Worm (Caenorhabditis elegans) whole organism, midembryonic: ENCODE results near the gene bus-4.

Experiments
- T22C8.4 ChIP-seq: fragments of 200-800 bp; sonication (Bioruptor generic); IDR thresholded peaks from 2 replicates; pipeline ENCODE4 v1.3.6; 2022; ENCODE audit warnings: missing genetic modification characterization, missing compliant biosample characterization
- cog-1 ChIP-seq: sonication (generic microtip); optimal IDR thresholded peaks from 2 replicates; lab custom pipeline; 2016; ENCODE audit warnings: missing genetic modification characterization, missing compliant biosample characterization
- flt-1 ChIP-seq: fragments of 200-800 bp; sonication (Bioruptor generic); IDR thresholded peaks from 2 replicates; pipeline ENCODE4 v1.3.6; 2022; ENCODE audit warnings: missing genetic modification characterization, missing compliant biosample characterization
- klf-2 ChIP-seq: fragments of 200-800 bp; sonication (Bioruptor generic); conservative IDR thresholded peaks from 2 replicates; pipeline ENCODE4 v1.3.6; 2022; ENCODE audit warnings: missing genetic modification reagents, missing genetic modification characterization, missing compliant biosample characterization
- med-1 ChIP-seq: sonication (generic microtip); optimal IDR thresholded peaks from 2 replicates; lab custom pipeline; 2017; ENCODE audit warnings: missing genetic modification characterization, mild to moderate bottlenecking, missing compliant biosample characterization, antibody characterized with exemption, missing genetic modification reagents; ENCODE audit not compliant: insufficient read depth
- ref-1 ChIP-seq: fragments of 200-800 bp; sonication (Bioruptor generic); conservative IDR thresholded peaks from 2 replicates; pipeline ENCODE4 v1.3.6; 2022; ENCODE audit warnings: missing genetic modification reagents, missing genetic modification characterization, missing compliant biosample characterization
- tab-1 ChIP-seq: fragments of 200-800 bp; sonication (Bioruptor generic); IDR thresholded peaks from 2 replicates; pipeline ENCODE4 v1.3.6; 2022; ENCODE audit warnings: missing genetic modification characterization, missing compliant biosample characterization
- ztf-23 ChIP-seq: fragments of 200-800 bp; sonication (Bioruptor generic); IDR thresholded peaks from 2 replicates; pipeline ENCODE4 v1.3.6; 2022; ENCODE audit warnings: missing genetic modification reagents, missing genetic modification characterization, missing compliant biosample characterization
- ztf-29 ChIP-seq: fragments of 200-800 bp; sonication (Bioruptor generic); IDR thresholded peaks from 2 replicates; pipeline ENCODE4 v1.3.6; 2022; ENCODE audit warnings: missing genetic modification reagents, missing genetic modification characterization, missing compliant biosample characterization

Gene bus-4

DNA sequence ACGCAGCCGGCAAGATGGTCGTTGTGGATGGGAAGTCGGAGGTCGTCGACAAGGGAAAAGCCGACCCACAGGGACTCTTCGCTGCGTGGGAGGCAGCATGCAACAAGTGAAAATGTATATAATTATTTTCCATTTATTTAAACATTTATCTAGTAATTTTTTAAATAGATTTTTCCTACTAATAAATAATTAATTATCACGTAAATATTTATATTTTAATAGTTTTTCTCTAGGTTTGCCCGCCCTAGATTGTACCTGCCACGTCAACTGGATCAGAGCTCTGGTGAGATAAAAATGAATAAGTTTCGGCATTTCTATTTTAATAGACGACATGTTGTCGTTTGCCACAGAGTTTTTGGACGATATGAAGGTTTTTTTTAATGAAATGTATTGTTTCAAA lies 35.1 kb upstream of the bus-4 start, which contains the start of gene psr-1:
Gene psr-1 (plus strand): TSS at position 301 of the 400 bp plus-strand sequence.
- TF ChIP-seq cog-1 (tag; lab: Kevin White, UChicago) (no peak), ref-1 (GFP tag; lab: Robert Waterston, UW) (no peak), flt-1 (GFP tag; lab: Robert Waterston, UW) (no peak), klf-2 (GFP tag; lab: Robert Waterston, UW) (no peak), med-1 (GFP tag; lab: Kevin White, UChicago) (no peak), tab-1 (GFP tag; lab: Robert Waterston, UW) (no peak), ztf-29 (GFP tag; lab: Robert Waterston, UW) (no peak), T22C8.4 (no peak)

DNA sequence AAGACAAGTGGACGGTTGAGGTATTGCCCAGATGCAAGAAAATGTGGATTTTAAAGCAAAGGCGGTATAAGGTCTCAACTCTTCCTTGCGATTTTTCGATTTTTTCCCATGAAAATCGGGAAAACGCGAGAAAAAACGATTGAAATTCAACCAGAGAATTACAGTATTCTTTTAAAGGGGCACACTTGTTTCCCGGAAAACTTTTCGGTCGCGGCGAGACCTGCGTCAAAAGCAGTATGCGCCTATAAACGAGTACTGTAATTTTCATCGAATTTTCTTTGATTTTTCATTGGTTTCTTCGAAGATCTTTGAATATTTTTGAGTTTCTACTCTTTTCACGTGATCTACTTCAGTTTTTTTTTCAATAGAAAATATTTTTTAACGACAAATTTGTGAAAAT lies 34.4 kb upstream of the bus-4 start:
- no peak for TF ChIP-seq T22C8.4
- no peak for TF ChIP-seq ref-1 (GFP tag; lab: Robert Waterston, UW)
- TF ChIP-seq ztf-29 (GFP tag; lab: Robert Waterston, UW): no peak
- TF ChIP-seq med-1 (GFP tag; lab: Kevin White, UChicago): no peak
- TF ChIP-seq klf-2 (GFP tag; lab: Robert Waterston, UW): no peak
- no peak for TF ChIP-seq ztf-23 (GFP tag; lab: Robert Waterston, UW)
- TF ChIP-seq flt-1 (GFP tag; lab: Robert Waterston, UW): no peak
- TF ChIP-seq tab-1 (GFP tag; lab: Robert Waterston, UW): no peak
- TF ChIP-seq cog-1 (tag; lab: Kevin White, UChicago): no peak

DNA sequence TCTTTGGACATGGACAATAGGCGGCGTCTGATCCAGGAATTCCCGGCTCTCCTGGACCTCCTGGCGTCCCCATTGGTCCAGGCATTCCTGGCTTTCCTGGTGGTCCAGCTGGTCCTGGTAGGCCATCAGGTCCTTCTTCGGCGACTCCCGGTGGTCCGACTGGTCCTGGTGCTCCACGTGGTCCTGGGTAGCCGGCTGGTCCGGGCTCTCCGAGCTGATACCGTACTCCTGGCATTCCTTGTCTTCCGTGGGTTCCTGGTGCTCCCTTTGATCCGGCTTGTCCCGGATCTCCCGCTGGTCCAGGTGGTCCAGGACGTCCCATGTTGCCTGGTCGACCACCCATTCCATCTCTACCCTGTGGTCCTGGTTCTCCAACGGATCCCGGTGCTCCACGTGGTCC lies 32.1 kb upstream of the bus-4 start:
- TF ChIP-seq flt-1 (GFP tag; lab: Robert Waterston, UW) (no peak), ztf-23 (GFP tag; lab: Robert Waterston, UW) (no peak), cog-1 (tag; lab: Kevin White, UChicago) (no peak), ref-1 (GFP tag; lab: Robert Waterston, UW) (no peak), tab-1 (GFP tag; lab: Robert Waterston, UW) (no peak), ztf-29 (GFP tag; lab: Robert Waterston, UW) (no peak), klf-2 (GFP tag; lab: Robert Waterston, UW) (no peak), med-1 (GFP tag; lab: Kevin White, UChicago) (no peak), T22C8.4 (no peak)

DNA sequence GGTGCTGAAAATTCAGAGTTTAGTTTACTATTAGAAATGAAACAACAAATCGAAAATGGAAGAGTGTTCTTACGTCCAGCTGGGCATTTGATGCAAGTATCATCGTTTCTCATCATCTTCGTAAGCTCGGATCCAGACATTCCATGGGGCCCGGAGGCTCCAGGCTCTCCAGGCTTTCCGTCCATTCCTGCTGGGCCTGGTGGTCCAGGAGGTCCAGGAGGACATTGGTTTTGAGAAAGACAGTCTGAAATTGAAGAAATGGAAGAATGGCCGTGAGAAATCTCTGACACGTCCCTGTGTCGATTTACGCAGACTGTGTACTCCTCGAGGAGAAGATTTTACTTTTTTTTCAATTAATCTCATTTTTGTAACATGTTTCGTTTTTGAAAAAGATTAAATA lies 31.7 kb upstream of the bus-4 start:
- TF ChIP-seq T22C8.4: no peak
- TF ChIP-seq flt-1 (GFP tag; lab: Robert Waterston, UW): no peak
- TF ChIP-seq tab-1 (GFP tag; lab: Robert Waterston, UW): no peak
- TF ChIP-seq med-1 (GFP tag; lab: Kevin White, UChicago): no peak
- no peak for TF ChIP-seq ztf-23 (GFP tag; lab: Robert Waterston, UW)
- no peak for TF ChIP-seq klf-2 (GFP tag; lab: Robert Waterston, UW)
- no peak for TF ChIP-seq cog-1 (tag; lab: Kevin White, UChicago)
- no peak for TF ChIP-seq ztf-29 (GFP tag; lab: Robert Waterston, UW)
- TF ChIP-seq ref-1 (GFP tag; lab: Robert Waterston, UW): no peak

DNA sequence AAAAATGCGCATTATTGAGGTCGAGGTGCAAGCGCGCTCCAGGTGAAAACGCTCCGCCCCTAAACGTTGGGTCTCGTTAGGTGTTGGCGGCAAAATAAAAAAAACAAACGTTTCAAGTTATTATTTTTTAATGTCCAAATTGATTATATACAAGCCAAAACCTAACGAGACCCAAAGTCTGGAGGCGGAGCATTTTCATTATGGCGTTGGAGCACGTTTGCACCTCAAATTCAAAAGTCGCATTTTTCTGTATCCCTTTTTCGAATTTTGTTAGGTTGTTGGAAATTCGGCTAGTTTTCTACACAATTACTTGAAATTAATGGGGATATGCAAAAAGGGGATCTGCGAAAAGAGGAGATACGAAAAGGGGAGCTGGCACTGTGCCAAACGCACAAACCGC lies 30.2 kb upstream of the bus-4 start, which contains the start of gene col-111:
Gene col-111 (minus strand): TSS at position 101 of the 400 bp plus-strand sequence.
- TF ChIP-seq klf-2 (GFP tag; lab: Robert Waterston, UW) (no peak), tab-1 (GFP tag; lab: Robert Waterston, UW) (no peak), med-1 (GFP tag; lab: Kevin White, UChicago) (no peak), cog-1 (tag; lab: Kevin White, UChicago) (no peak), flt-1 (GFP tag; lab: Robert Waterston, UW) (no peak), ztf-23 (GFP tag; lab: Robert Waterston, UW) (no peak), ref-1 (GFP tag; lab: Robert Waterston, UW) (no peak), T22C8.4 (no peak), ztf-29 (GFP tag; lab: Robert Waterston, UW) (no peak)

DNA sequence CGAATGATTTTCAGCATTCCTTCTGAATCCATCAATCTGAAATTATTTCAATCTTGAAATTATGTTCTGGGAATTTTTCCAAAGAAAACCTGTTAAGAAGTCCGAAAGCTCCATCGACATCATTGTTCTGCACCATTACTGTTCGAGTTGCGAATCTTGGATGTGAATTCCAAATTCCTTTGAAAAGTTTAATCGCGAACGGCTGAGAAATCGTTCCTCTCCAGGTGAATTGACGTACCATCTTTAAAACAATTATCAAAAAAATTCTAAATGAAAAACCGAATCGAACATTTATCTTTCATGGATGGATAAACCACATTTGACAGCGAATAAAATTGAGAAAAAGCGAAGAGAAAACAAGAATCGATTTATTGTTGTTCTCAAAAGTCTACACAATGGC lies 28.8 kb upstream of the bus-4 start, which contains the start of gene mrps-21:
Gene mrps-21 (minus strand): TSS at position 241 of the 400 bp plus-strand sequence.
- TF ChIP-seq flt-1 (GFP tag; lab: Robert Waterston, UW): no peak
- no peak for TF ChIP-seq ztf-29 (GFP tag; lab: Robert Waterston, UW)
- no peak for TF ChIP-seq ztf-23 (GFP tag; lab: Robert Waterston, UW)
- no peak for TF ChIP-seq T22C8.4
- TF ChIP-seq ref-1 (GFP tag; lab: Robert Waterston, UW): no peak
- TF ChIP-seq tab-1 (GFP tag; lab: Robert Waterston, UW): no peak
- TF ChIP-seq med-1 (GFP tag; lab: Kevin White, UChicago): no peak
- TF ChIP-seq klf-2 (GFP tag; lab: Robert Waterston, UW): no peak
- no peak for TF ChIP-seq cog-1 (tag; lab: Kevin White, UChicago)

DNA sequence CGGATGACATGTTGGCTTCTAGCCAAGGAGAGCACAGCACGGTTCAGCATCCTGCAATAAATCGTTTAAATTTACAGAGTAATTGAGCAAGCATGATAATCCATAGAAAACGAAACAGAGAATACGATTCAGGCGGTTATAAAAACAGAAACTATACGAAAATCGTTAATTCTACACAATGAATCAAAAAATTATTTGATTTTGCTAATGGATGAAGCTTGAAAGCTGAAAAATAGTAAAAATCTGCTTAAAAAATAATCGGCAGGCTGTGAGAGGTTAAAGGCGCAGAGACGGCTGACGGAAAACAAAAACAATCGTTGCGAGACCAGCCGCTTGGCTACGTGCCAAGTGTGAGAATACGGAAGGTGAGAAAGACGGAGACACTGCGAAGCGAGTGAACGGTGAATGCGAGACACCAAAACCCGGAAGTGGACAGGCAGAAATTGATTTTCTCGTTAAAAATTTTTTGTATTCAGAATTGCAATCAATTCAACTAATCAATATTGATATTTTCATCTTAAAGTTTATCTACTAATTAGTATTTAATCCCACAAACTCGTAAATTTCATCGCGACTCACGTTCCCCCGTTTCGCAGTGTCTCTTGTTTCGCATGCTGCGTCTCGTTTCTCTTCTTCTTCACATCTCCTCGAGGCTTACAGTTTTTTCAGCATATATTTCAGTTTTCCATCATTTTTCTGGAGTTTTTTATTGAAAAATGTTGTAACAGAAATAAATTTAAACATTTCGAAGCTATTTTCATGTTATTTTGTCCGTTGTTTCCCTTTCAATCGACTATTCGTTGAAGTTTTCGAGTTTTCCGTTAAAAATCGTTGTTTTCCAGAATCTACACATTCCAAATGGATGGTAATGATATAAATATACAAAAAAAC lies 27.7 kb upstream of the bus-4 start, which contains the start of the genes F29B9.11 and jmjd-1.2:
Gene F29B9.11 (minus strand): TSS at position 51 of the 891 bp plus-strand sequence.
Gene jmjd-1.2 (plus strand): TSS at position 841 of the 891 bp plus-strand sequence.
- TF ChIP-seq ref-1 (GFP tag; lab: Robert Waterston, UW) (no peak), flt-1 (GFP tag; lab: Robert Waterston, UW) (peak; percentile 86), cog-1 (tag; lab: Kevin White, UChicago) (peak; percentile 88), T22C8.4 (peak; percentile 41; the same call in 1 of the 2 replicates), med-1 (GFP tag; lab: Kevin White, UChicago) (no peak), tab-1 (GFP tag; lab: Robert Waterston, UW) (no peak), klf-2 (GFP tag; lab: Robert Waterston, UW) (0 out of 2 replicates have a peak, but pooled peaks have one; percentile 24), ztf-23 (GFP tag; lab: Robert Waterston, UW) (peak; percentile 84), ztf-29 (GFP tag; lab: Robert Waterston, UW) (peak; percentile 57; the same call in 1 of the 2 replicates)

DNA sequence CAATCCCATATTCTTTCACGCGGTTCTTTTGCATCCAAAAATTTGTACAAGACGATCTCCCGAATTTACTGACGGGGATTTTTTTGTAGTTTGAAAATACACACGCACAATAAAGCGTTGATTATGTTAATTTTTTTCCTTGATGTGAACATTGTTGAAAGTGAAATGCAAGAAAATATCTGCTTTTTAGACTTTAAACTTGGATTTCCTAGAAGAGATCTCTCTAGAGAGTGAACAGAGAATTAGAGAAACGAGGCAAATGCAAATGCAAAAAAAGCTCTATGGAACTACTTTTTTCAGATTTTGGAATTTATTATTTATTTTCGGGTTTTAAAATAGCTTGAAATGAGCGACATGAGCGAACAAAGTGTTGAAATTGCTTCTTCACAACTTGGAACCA lies 23.0 kb upstream of the bus-4 start, which contains the start of gene F29B9.1:
Gene F29B9.1 (plus strand): TSS at position 301 of the 400 bp plus-strand sequence.
- TF ChIP-seq ref-1 (GFP tag; lab: Robert Waterston, UW) (no peak), cog-1 (tag; lab: Kevin White, UChicago) (no peak), T22C8.4 (no peak), ztf-29 (GFP tag; lab: Robert Waterston, UW) (no peak), tab-1 (GFP tag; lab: Robert Waterston, UW) (no peak), ztf-23 (GFP tag; lab: Robert Waterston, UW) (no peak), flt-1 (GFP tag; lab: Robert Waterston, UW) (no peak), klf-2 (GFP tag; lab: Robert Waterston, UW) (no peak), med-1 (GFP tag; lab: Kevin White, UChicago) (no peak)
